Worm (Caenorhabditis elegans) whole organism, L4 larva: ENCODE data around the gene arrd-15.

Experiments used
- D1046.2 ChIP-seq: fragments of 200-800 bp; sonication (Bioruptor generic); IDR thresholded peaks from 2 replicates; pipeline ENCODE4 v1.3.6; 2022; ENCODE audit warnings: missing genetic modification characterization, missing compliant biosample characterization
- F37D6.2 ChIP-seq: sonication (generic microtip); optimal IDR thresholded peaks from 2 replicates; lab custom pipeline; 2016; ENCODE audit warnings: mild to moderate bottlenecking, missing genetic modification characterization, missing compliant biosample characterization
- F44E2.7 ChIP-seq: fragments of 200-800 bp; sonication (Bioruptor generic); IDR thresholded peaks from 2 replicates; pipeline ENCODE4 v2.1.2; 2022; ENCODE audit warnings: missing genetic modification characterization, missing compliant biosample characterization
- T26A8.4 ChIP-seq: fragments of 200-800 bp; sonication (Bioruptor generic); IDR thresholded peaks from 2 replicates; pipeline ENCODE4 v1.3.6; 2022; ENCODE audit warnings: missing genetic modification characterization, missing compliant biosample characterization
- Y105C5A.15 ChIP-seq: fragments of 200-800 bp; sonication (Bioruptor generic); IDR thresholded peaks from 2 replicates; pipeline ENCODE4 v1.3.6; 2022; ENCODE audit warnings: missing genetic modification characterization, missing compliant biosample characterization
- Y48G9A.11 ChIP-seq: fragments of 200-800 bp; sonication (Bioruptor generic); IDR thresholded peaks from 2 replicates; pipeline ENCODE4 v1.3.6; 2022; ENCODE audit warnings: missing genetic modification reagents, missing genetic modification characterization, missing compliant biosample characterization
- Y5F2A.4 ChIP-seq: fragments of 200-800 bp; sonication (Bioruptor generic); optimal IDR thresholded peaks from 2 replicates; lab custom pipeline; 2018; ENCODE audit warnings: mild to moderate bottlenecking, missing genetic modification characterization, missing compliant biosample characterization
- aha-1 ChIP-seq: fragments of 150-350 bp; peaks from one replicate; lab custom pipeline; 2014; ENCODE audit warnings: missing biosample characterization, missing genetic modification characterization
- attf-4 ChIP-seq: sonication (generic microtip); optimal IDR thresholded peaks from 3 replicates; lab custom pipeline; 2017; ENCODE audit warnings: missing biosample characterization, missing genetic modification characterization
- ceh-20 ChIP-seq: fragments of 200-800 bp; sonication (Bioruptor generic); IDR thresholded peaks from 2 replicates; pipeline ENCODE4 v1.3.6; 2022; ENCODE audit warnings: missing genetic modification reagents, missing genetic modification characterization, missing compliant biosample characterization
- ceh-44 ChIP-seq: fragments of 200-800 bp; sonication (Bioruptor generic); IDR thresholded peaks from 2 replicates; pipeline ENCODE4 v1.3.6; 2022; ENCODE audit warnings: missing genetic modification reagents, missing genetic modification characterization, missing compliant biosample characterization
- ceh-82 ChIP-seq: sonication (generic microtip); optimal IDR thresholded peaks from 2 replicates; lab custom pipeline; 2017; ENCODE audit warnings: missing biosample characterization, missing genetic modification characterization
- cey-2 ChIP-seq: sonication (generic microtip); optimal IDR thresholded peaks from 3 replicates; lab custom pipeline; 2017; ENCODE audit warnings: missing genetic modification characterization, mild to moderate bottlenecking, missing compliant biosample characterization, antibody characterized with exemption, borderline replicate concordance; ENCODE audit not compliant: insufficient read depth
- daf-19 ChIP-seq: fragments of 200-800 bp; sonication (Bioruptor generic); conservative IDR thresholded peaks from 2 replicates; pipeline ENCODE4 v1.3.6; 2022; ENCODE audit warnings: missing genetic modification characterization, missing compliant biosample characterization
- dmd-6 ChIP-seq: fragments of 200-800 bp; sonication (Bioruptor generic); IDR thresholded peaks from 2 replicates; pipeline ENCODE4 v1.3.6; 2022; ENCODE audit warnings: missing genetic modification reagents, missing genetic modification characterization, missing compliant biosample characterization
- dmd-9 ChIP-seq: fragments of 200-800 bp; sonication (Bioruptor generic); IDR thresholded peaks from 2 replicates; pipeline ENCODE4 v1.3.6; 2022; ENCODE audit warnings: missing genetic modification reagents, missing genetic modification characterization, missing compliant biosample characterization
- dpl-1 ChIP-seq: fragments of 150-350 bp; optimal IDR thresholded peaks from 2 replicates; lab custom pipeline; 2014; ENCODE audit warnings: missing biosample characterization, missing genetic modification reagents, missing genetic modification characterization
- duxl-1 ChIP-seq: sonication (generic microtip); optimal IDR thresholded peaks from 2 replicates; lab custom pipeline; 2016; ENCODE audit warnings: mild to moderate bottlenecking, missing genetic modification characterization, moderate library complexity, missing compliant biosample characterization; ENCODE audit not compliant: poor library complexity
- dve-1 ChIP-seq: sonication (generic microtip); optimal IDR thresholded peaks from 2 replicates; lab custom pipeline; 2017; ENCODE audit warnings: antibody characterized with exemption, mild to moderate bottlenecking, missing genetic modification characterization, missing compliant biosample characterization; ENCODE audit not compliant: insufficient read depth
- hlh-11 ChIP-seq: fragments of 200-800 bp; sonication (Bioruptor generic); optimal IDR thresholded peaks from 2 replicates; lab custom pipeline; 2018; ENCODE audit warnings: mild to moderate bottlenecking, missing genetic modification characterization, missing compliant biosample characterization
- hmg-1.1 ChIP-seq: fragments of 200-800 bp; sonication (Bioruptor generic); IDR thresholded peaks from 2 replicates; pipeline ENCODE4 v1.3.6; 2022; ENCODE audit warnings: missing genetic modification reagents, missing genetic modification characterization, missing compliant biosample characterization
- lim-7 ChIP-seq: fragments of 200-800 bp; sonication (Bioruptor generic); IDR thresholded peaks from 2 replicates; pipeline ENCODE4 v1.3.6; 2022; ENCODE audit warnings: missing genetic modification characterization, missing compliant biosample characterization
- lin-38 ChIP-seq: fragments of 200-800 bp; sonication (Bioruptor generic); IDR thresholded peaks from 2 replicates; pipeline ENCODE4 v1.3.6; 2022; ENCODE audit warnings: missing genetic modification reagents, missing genetic modification characterization, missing compliant biosample characterization
- lin-39 ChIP-seq: fragments of 150-350 bp; optimal IDR thresholded peaks from 2 replicates; lab custom pipeline; 2014; ENCODE audit warnings: missing biosample characterization, missing genetic modification reagents, missing genetic modification characterization
- madf-9 ChIP-seq: fragments of 200-800 bp; sonication (Bioruptor generic); conservative IDR thresholded peaks from 2 replicates; pipeline ENCODE4 v1.3.6; 2022; ENCODE audit warnings: missing genetic modification reagents, missing genetic modification characterization, missing compliant biosample characterization
- mes-2 ChIP-seq: sonication (generic microtip); optimal IDR thresholded peaks from 2 replicates; lab custom pipeline; 2016; ENCODE audit warnings: missing genotype, mild to moderate bottlenecking, missing genetic modification characterization, missing compliant biosample characterization; ENCODE audit not compliant: poor library complexity, severe bottlenecking
- mxl-2 ChIP-seq: fragments of 200-800 bp; sonication (Bioruptor generic); conservative IDR thresholded peaks from 2 replicates; pipeline ENCODE4 v1.3.6; 2022; ENCODE audit warnings: missing genetic modification reagents, missing genetic modification characterization, missing compliant biosample characterization
- nhr-102 ChIP-seq: sonication (generic microtip); optimal IDR thresholded peaks from 2 replicates; lab custom pipeline; 2016; ENCODE audit warnings: mild to moderate bottlenecking, missing genetic modification characterization, moderate library complexity, missing compliant biosample characterization
- nhr-25 ChIP-seq: sonication (generic microtip); optimal IDR thresholded peaks from 2 replicates; lab custom pipeline; 2017; ENCODE audit warnings: missing genetic modification characterization, mild to moderate bottlenecking, missing compliant biosample characterization, antibody characterized with exemption, moderate library complexity, borderline replicate concordance; ENCODE audit not compliant: insufficient read depth
- nhr-28 ChIP-seq: fragments of 150-350 bp; optimal IDR thresholded peaks from 2 replicates; lab custom pipeline; 2014; ENCODE audit warnings: missing biosample characterization, missing genetic modification characterization
- nhr-41 ChIP-seq: fragments of 200-800 bp; sonication (Bioruptor generic); IDR thresholded peaks from 2 replicates; pipeline ENCODE4 v1.3.6; 2022; ENCODE audit warnings: missing genetic modification reagents, missing genetic modification characterization, missing compliant biosample characterization
- nhr-48 ChIP-seq: sonication (generic microtip); optimal IDR thresholded peaks from 2 replicates; lab custom pipeline; 2016; ENCODE audit warnings: mild to moderate bottlenecking, missing genetic modification characterization, missing compliant biosample characterization
- nhr-6 ChIP-seq: fragments of 150-350 bp; optimal IDR thresholded peaks from 2 replicates; lab custom pipeline; 2014; ENCODE audit warnings: missing biosample characterization, missing genetic modification characterization
- nhr-76 ChIP-seq: fragments of 150-350 bp; optimal IDR thresholded peaks from 2 replicates; lab custom pipeline; 2014; ENCODE audit warnings: missing biosample characterization, missing genetic modification characterization
- nhr-77 ChIP-seq: fragments of 150-350 bp; optimal IDR thresholded peaks from 2 replicates; lab custom pipeline; 2014; ENCODE audit warnings: missing biosample characterization, missing genetic modification characterization
- php-3 ChIP-seq: fragments of 200-800 bp; sonication (Bioruptor generic); IDR thresholded peaks from 2 replicates; pipeline ENCODE4 v1.3.6; 2022; ENCODE audit warnings: missing genetic modification reagents, missing genetic modification characterization, missing compliant biosample characterization
- rbr-2 ChIP-seq: sonication (generic microtip); optimal IDR thresholded peaks from 2 replicates; lab custom pipeline; 2016; ENCODE audit warnings: missing genotype, missing genetic modification characterization, missing compliant biosample characterization
- skn-1 ChIP-seq: fragments of 150-350 bp; optimal IDR thresholded peaks from 2 replicates; lab custom pipeline; 2014; ENCODE audit warnings: missing biosample characterization, missing genetic modification characterization
- snpc-1.2 ChIP-seq: fragments of 200-800 bp; sonication (Bioruptor generic); IDR thresholded peaks from 2 replicates; pipeline ENCODE4 v1.3.6; 2022; ENCODE audit warnings: missing genetic modification reagents, missing genetic modification characterization, missing compliant biosample characterization
- spr-1 ChIP-seq: sonication (generic microtip); optimal IDR thresholded peaks from 2 replicates; lab custom pipeline; 2016; ENCODE audit warnings: mild to moderate bottlenecking, missing genetic modification characterization, missing compliant biosample characterization
- spr-3 ChIP-seq: fragments of 200-800 bp; sonication (Bioruptor generic); optimal IDR thresholded peaks from 2 replicates; lab custom pipeline; 2018; ENCODE audit warnings: mild to moderate bottlenecking, missing genetic modification characterization, missing compliant biosample characterization
- unc-39 ChIP-seq: sonication (generic microtip); optimal IDR thresholded peaks from 2 replicates; lab custom pipeline; 2017; ENCODE audit warnings: missing biosample characterization, missing genetic modification characterization
- vab-7 ChIP-seq: fragments of 200-800 bp; sonication (Bioruptor generic); IDR thresholded peaks from 2 replicates; pipeline ENCODE4 v1.3.6; 2022; ENCODE audit warnings: missing genetic modification reagents, missing genetic modification characterization, missing compliant biosample characterization
- ztf-7 ChIP-seq: fragments of 150-350 bp; optimal IDR thresholded peaks from 2 replicates; lab custom pipeline; 2014; ENCODE audit warnings: missing biosample characterization, missing genetic modification characterization

Gene arrd-15

ce11 chrIII:8899767-8900166 lies 30.1 kb upstream of the arrd-15 start (continued):
- TF ChIP-seq mxl-2 (GFP tag; lab: Robert Waterston, UW), result no peak
- no peak for TF ChIP-seq nhr-76 (tag; lab: Kevin White, UChicago)
- no peak for TF ChIP-seq Y105C5A.15 (GFP tag; lab: Robert Waterston, UW)
- no peak for TF ChIP-seq lim-7 (GFP tag; lab: Robert Waterston, UW)
- peak; percentile 76 for TF ChIP-seq Y48G9A.11
- no peak for TF ChIP-seq T26A8.4 (GFP tag; lab: Robert Waterston, UW)
- TF ChIP-seq snpc-1.2 (GFP tag; lab: Robert Waterston, UW), result no peak

DNA sequence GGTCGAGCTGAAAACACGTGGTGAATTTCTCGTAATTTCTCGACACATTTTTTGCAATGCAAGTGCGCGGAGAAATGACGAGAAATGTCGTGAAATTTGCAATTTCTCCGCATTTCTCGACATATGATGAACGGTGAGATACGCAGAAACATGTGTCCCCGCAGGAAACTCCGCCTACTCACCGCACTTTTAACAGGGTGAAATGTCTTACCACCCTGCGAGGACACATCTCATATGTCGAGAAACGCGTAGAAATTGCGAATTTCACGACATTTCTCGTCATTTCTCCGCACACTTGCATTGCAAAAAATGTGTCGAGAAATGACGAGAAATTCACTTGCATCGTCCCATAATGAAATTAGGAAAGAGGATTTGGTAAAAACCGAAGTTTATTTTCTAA lies 28.7 kb upstream of the arrd-15 start:
- TF ChIP-seq D1046.2 (0 out of 2 replicates have a peak, but pooled peaks have one; percentile 11), rbr-2 (tag; lab: Kevin White, UChicago) (peak; percentile 13), nhr-102 (tag; lab: Kevin White, UChicago) (peak; percentile 28), T26A8.4 (GFP tag; lab: Robert Waterston, UW) (0 out of 2 replicates have a peak, but pooled peaks have one; percentile 28), dmd-9 (GFP tag; lab: Robert Waterston, UW) (0 out of 2 replicates have a peak, but pooled peaks have one; percentile 47), hmg-1.1 (0 out of 2 replicates have a peak, but pooled peaks have one; percentile 18), mes-2 (peak; percentile 16), dve-1 (peak; percentile 16), dmd-6 (GFP tag; lab: Robert Waterston, UW) (peak; percentile 9; the same call in 1 of the 2 replicates), hlh-11 (tag; lab: Kevin White, UChicago) (peak; percentile 39), ceh-20 (GFP tag; lab: Robert Waterston, UW) (peak; percentile 19; the same call in 1 of the 2 replicates), php-3 (GFP tag; lab: Robert Waterston, UW) (peak; percentile 34; the same call in 1 of the 2 replicates), nhr-48 (peak; percentile 23), lin-38 (GFP tag; lab: Robert Waterston, UW) (peak; percentile 47)

- TF ChIP-seq spr-3 (GFP tag; lab: Kevin White, UChicago) (no peak), nhr-76 (tag; lab: Kevin White, UChicago) (no peak), aha-1 (peak; percentile 69)
Measured at ce11 chrIII:8903263-8903662, 26.6 kb upstream of the arrd-15 start.

DNA sequence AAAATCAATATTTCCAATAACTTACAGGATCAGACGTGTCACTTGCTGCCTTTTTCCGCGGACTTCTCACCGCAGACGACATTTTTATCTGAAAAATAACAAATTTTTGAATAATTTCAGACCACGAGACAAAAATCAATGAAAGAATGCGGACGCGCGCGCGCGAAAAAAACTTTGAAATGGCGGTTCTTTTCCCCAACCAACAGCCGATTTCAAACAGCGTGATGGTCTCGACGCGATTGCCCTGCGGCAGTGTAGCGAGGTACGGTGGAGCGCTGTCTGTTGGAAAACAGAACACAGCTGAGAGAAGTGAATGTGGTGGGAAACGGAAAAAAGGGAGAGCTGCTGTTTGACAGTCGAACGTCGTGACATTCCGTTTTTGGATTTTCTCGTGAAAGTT lies 25.8 kb upstream of the arrd-15 start, which contains the start of gene lin-9:
lin-9 (minus strand) TSS at position 88 of the 400 bp plus-strand sequence.
- peak; percentile 92 for TF ChIP-seq lin-38 (GFP tag; lab: Robert Waterston, UW)
- peak; percentile 97 for TF ChIP-seq dpl-1 (GFP tag; lab: Kevin White, UChicago)
- peak; percentile 81 for TF ChIP-seq ceh-44 (GFP tag; lab: Robert Waterston, UW)
- peak; percentile 91 for TF ChIP-seq Y48G9A.11
- TF ChIP-seq lim-7 (GFP tag; lab: Robert Waterston, UW), result no peak
- TF ChIP-seq attf-4 (tag; lab: Kevin White, UChicago), result no peak
- TF ChIP-seq F37D6.2, result peak; percentile 87
- TF ChIP-seq ceh-82 (tag; lab: Kevin White, UChicago), result no peak
- peak; percentile 83 for TF ChIP-seq ztf-7 (tag; lab: Kevin White, UChicago)
- peak; percentile 94 for TF ChIP-seq duxl-1 (tag; lab: Kevin White, UChicago)
- no peak for TF ChIP-seq skn-1 (tag; lab: Kevin White, UChicago)
- TF ChIP-seq vab-7 (GFP tag; lab: Robert Waterston, UW), result peak; percentile 76
- peak; percentile 83 for TF ChIP-seq nhr-28 (tag; lab: Kevin White, UChicago)
- no peak for TF ChIP-seq lin-39 (tag; lab: Kevin White, UChicago)
- peak; percentile 86 for TF ChIP-seq nhr-77 (tag; lab: Kevin White, UChicago)
- TF ChIP-seq nhr-6 (tag; lab: Kevin White, UChicago), result peak; percentile 94
- no peak for TF ChIP-seq unc-39 (tag; lab: Kevin White, UChicago)
- TF ChIP-seq spr-1 (tag; lab: Kevin White, UChicago), result peak; percentile 93
- peak; percentile 98 for TF ChIP-seq hmg-1.1
- TF ChIP-seq nhr-25 (tag; lab: Kevin White, UChicago), result peak; percentile 71
- TF ChIP-seq ceh-20 (GFP tag; lab: Robert Waterston, UW), result peak; percentile 95
- peak; percentile 86 for TF ChIP-seq madf-9 (GFP tag; lab: Robert Waterston, UW)
- TF ChIP-seq nhr-41 (GFP tag; lab: Robert Waterston, UW), result no peak
- no peak for TF ChIP-seq cey-2 (tag; lab: Kevin White, UChicago)
- no peak for TF ChIP-seq daf-19 (GFP tag; lab: Robert Waterston, UW)
- TF ChIP-seq Y5F2A.4 (GFP tag; lab: Kevin White, UChicago), result peak; percentile 2
- peak; percentile 96 for TF ChIP-seq dmd-6 (GFP tag; lab: Robert Waterston, UW)
- peak; percentile 100 for TF ChIP-seq hlh-11 (tag; lab: Kevin White, UChicago)
- TF ChIP-seq F44E2.7 (GFP tag; lab: Robert Waterston, UW), result 0 out of 2 replicates have a peak, but pooled peaks have one; percentile 24
- TF ChIP-seq php-3 (GFP tag; lab: Robert Waterston, UW), result peak; percentile 86; the same call in 1 of the 2 replicates
